Worm (Caenorhabditis elegans) whole organism, L2 larva: ENCODE results near the gene srx-84.

Source experiments
- C34F6.9 ChIP-seq: fragments of 150-350 bp; optimal IDR thresholded peaks from 2 replicates; lab custom pipeline; 2014; ENCODE audit warnings: missing biosample characterization, missing genetic modification characterization
- F13H6.1 ChIP-seq: sonication (generic microtip); optimal IDR thresholded peaks from 2 replicates; lab custom pipeline; 2016; ENCODE audit warnings: missing genetic modification characterization, missing compliant biosample characterization
- R02D3.7 ChIP-seq: fragments of 150-350 bp; optimal IDR thresholded peaks from 2 replicates; lab custom pipeline; 2014; ENCODE audit warnings: missing biosample characterization, missing genetic modification characterization
- Y55F3AM.14 ChIP-seq: fragments of 200-800 bp; sonication (Bioruptor generic); optimal IDR thresholded peaks from 2 replicates; lab custom pipeline; 2018; ENCODE audit warnings: mild to moderate bottlenecking, missing genetic modification characterization, missing compliant biosample characterization
- ZK546.5 ChIP-seq: sonication (generic microtip); optimal IDR thresholded peaks from 2 replicates; lab custom pipeline; 2017; ENCODE audit warnings: missing biosample characterization, missing genetic modification characterization
- alr-1 ChIP-seq: fragments of 150-350 bp; optimal IDR thresholded peaks from 2 replicates; lab custom pipeline; 2014; ENCODE audit warnings: missing biosample characterization, missing genetic modification characterization
- aly-2 ChIP-seq: fragments of 150-350 bp; optimal IDR thresholded peaks from 2 replicates; lab custom pipeline; 2014; ENCODE audit warnings: missing biosample characterization, missing genetic modification characterization
- ama-1 ChIP-seq: fragments of 150-350 bp; optimal IDR thresholded peaks from 2 replicates; lab custom pipeline; 2018; ENCODE audit warnings: inconsistent platforms
- blmp-1 ChIP-seq: sonication (generic microtip); optimal IDR thresholded peaks from 2 replicates; lab custom pipeline; 2017; ENCODE audit warnings: missing genetic modification characterization, mild to moderate bottlenecking, missing compliant biosample characterization, antibody characterized with exemption, moderate library complexity; ENCODE audit not compliant: insufficient read depth
- ceh-16 ChIP-seq: fragments of 150-350 bp; optimal IDR thresholded peaks from 2 replicates; lab custom pipeline; 2014; ENCODE audit warnings: missing biosample characterization, missing genetic modification characterization
- ceh-82 ChIP-seq: fragments of 150-350 bp; optimal IDR thresholded peaks from 2 replicates; lab custom pipeline; 2014; ENCODE audit warnings: missing biosample characterization, missing genetic modification characterization
- crh-2 ChIP-seq: sonication (generic microtip); optimal IDR thresholded peaks from 2 replicates; lab custom pipeline; 2017; ENCODE audit warnings: missing biosample characterization, missing genetic modification characterization
- dmd-4 ChIP-seq: sonication (generic microtip); optimal IDR thresholded peaks from 2 replicates; lab custom pipeline; 2017; ENCODE audit warnings: missing biosample characterization, missing genetic modification characterization
- egl-27 ChIP-seq: sonication (generic microtip); optimal IDR thresholded peaks from 3 replicates; lab custom pipeline; 2017; ENCODE audit warnings: missing biosample characterization, missing genetic modification reagents, missing genetic modification characterization
- elt-1 ChIP-seq: fragments of 150-350 bp; optimal IDR thresholded peaks from 2 replicates; lab custom pipeline; 2014; ENCODE audit warnings: missing biosample characterization, missing genetic modification characterization
- elt-3 ChIP-seq: sonication (generic microtip); optimal IDR thresholded peaks from 2 replicates; lab custom pipeline; 2017; ENCODE audit warnings: missing biosample characterization, missing genetic modification characterization
- fos-1 ChIP-seq: fragments of 150-350 bp; optimal IDR thresholded peaks from 2 replicates; lab custom pipeline; 2014; ENCODE audit warnings: missing biosample characterization, missing genetic modification characterization
- gmeb-1 ChIP-seq: fragments of 150-350 bp; optimal IDR thresholded peaks from 2 replicates; lab custom pipeline; 2014; ENCODE audit warnings: missing biosample characterization, missing genetic modification characterization
- lin-13 ChIP-seq: fragments of 150-350 bp; optimal IDR thresholded peaks from 2 replicates; lab custom pipeline; 2014; ENCODE audit warnings: missing biosample characterization, missing genetic modification reagents, missing genetic modification characterization
- lin-39 ChIP-seq: fragments of 150-350 bp; optimal IDR thresholded peaks from 2 replicates; lab custom pipeline; 2014; ENCODE audit warnings: missing biosample characterization, missing genetic modification reagents, missing genetic modification characterization
- lsy-2 ChIP-seq, 2 experiments: fragments of 150-350 bp in 1 of 2; sonication (generic microtip) in 1 of 2; optimal IDR thresholded peaks; 2 replicates each; lab custom pipeline; 2014 to 2017; ENCODE audit warnings: missing biosample characterization in 2 of 2, missing genetic modification characterization in 2 of 2
- mab-5 ChIP-seq: fragments of 150-350 bp; optimal IDR thresholded peaks from 2 replicates; lab custom pipeline; 2014; ENCODE audit warnings: missing biosample characterization, missing genetic modification characterization
- mbf-1 ChIP-seq: sonication (generic microtip); optimal IDR thresholded peaks from 2 replicates; lab custom pipeline; 2017; ENCODE audit warnings: missing biosample characterization, missing genetic modification characterization
- mdl-1 ChIP-seq, 2 experiments: fragments of 150-350 bp in 1 of 2; sonication (generic microtip) in 1 of 2; optimal IDR thresholded peaks; 2 replicates each; lab custom pipeline; 2017; ENCODE audit warnings: missing biosample characterization in 2 of 2, missing genetic modification characterization in 2 of 2
- nhr-10 ChIP-seq: sonication (generic microtip); optimal IDR thresholded peaks from 2 replicates; lab custom pipeline; 2017; ENCODE audit warnings: missing biosample characterization, missing genetic modification characterization
- nhr-11 ChIP-seq: fragments of 150-350 bp; optimal IDR thresholded peaks from 2 replicates; lab custom pipeline; 2014; ENCODE audit warnings: missing biosample characterization, missing genetic modification characterization
- nhr-12 ChIP-seq: fragments of 150-350 bp; optimal IDR thresholded peaks from 2 replicates; lab custom pipeline; 2014; ENCODE audit warnings: missing biosample characterization, missing genetic modification characterization
- nhr-129 ChIP-seq: fragments of 150-350 bp; optimal IDR thresholded peaks from 2 replicates; lab custom pipeline; 2014; ENCODE audit warnings: missing biosample characterization, missing genetic modification characterization
- nhr-21 ChIP-seq: fragments of 150-350 bp; optimal IDR thresholded peaks from 2 replicates; lab custom pipeline; 2014; ENCODE audit warnings: missing biosample characterization, missing genetic modification characterization
- nhr-23 ChIP-seq: fragments of 150-350 bp; optimal IDR thresholded peaks from 2 replicates; lab custom pipeline; 2014; ENCODE audit warnings: missing biosample characterization, missing genetic modification reagents, missing genetic modification characterization
- nhr-237 ChIP-seq: fragments of 150-350 bp; optimal IDR thresholded peaks from 2 replicates; lab custom pipeline; 2014; ENCODE audit warnings: missing biosample characterization, missing genetic modification characterization
- nhr-25 ChIP-seq: fragments of 150-350 bp; sonication (generic microtip); optimal IDR thresholded peaks from 3 replicates; lab custom pipeline; 2014; ENCODE audit warnings: missing biosample characterization, missing genetic modification characterization
- nhr-6 ChIP-seq: fragments of 150-350 bp; optimal IDR thresholded peaks from 2 replicates; lab custom pipeline; 2014; ENCODE audit warnings: missing biosample characterization, missing genetic modification characterization
- nhr-77 ChIP-seq: fragments of 150-350 bp; optimal IDR thresholded peaks from 2 replicates; lab custom pipeline; 2014; ENCODE audit warnings: missing biosample characterization, missing genetic modification characterization
- peb-1 ChIP-seq: fragments of 150-350 bp; optimal IDR thresholded peaks from 2 replicates; lab custom pipeline; 2014; ENCODE audit warnings: missing biosample characterization, missing genetic modification characterization
- sem-4 ChIP-seq: fragments of 150-350 bp; optimal IDR thresholded peaks from 2 replicates; lab custom pipeline; 2014; ENCODE audit warnings: missing biosample characterization, missing genetic modification reagents, missing genetic modification characterization
- skn-1 ChIP-seq: sonication (generic microtip); optimal IDR thresholded peaks from 2 replicates; lab custom pipeline; 2017; ENCODE audit warnings: missing biosample characterization, missing genetic modification characterization
- sma-3 ChIP-seq: sonication (generic microtip); optimal IDR thresholded peaks from 2 replicates; lab custom pipeline; 2016; ENCODE audit warnings: missing genetic modification reagents, missing genetic modification characterization, missing compliant biosample characterization
- sma-9 ChIP-seq, 2 experiments: fragments of 150-350 bp in 1 of 2; sonication (generic microtip) in 1 of 2; optimal IDR thresholded peaks; 2 replicates each; lab custom pipeline; 2014 to 2016; ENCODE audit warnings: missing genetic modification characterization in 2 of 2, mild to moderate bottlenecking in 1 of 2, missing biosample characterization in 1 of 2, missing compliant biosample characterization in 1 of 2, missing genetic modification reagents in 1 of 2, moderate library complexity in 1 of 2
- snpc-4 ChIP-seq: fragments of 150-350 bp; optimal IDR thresholded peaks from 2 replicates; lab custom pipeline; 2014; ENCODE audit warnings: missing biosample characterization, missing genetic modification characterization
- unc-39 ChIP-seq: fragments of 150-350 bp; optimal IDR thresholded peaks from 2 replicates; lab custom pipeline; 2014; ENCODE audit warnings: missing biosample characterization, missing genetic modification characterization
- unc-55 ChIP-seq: fragments of 150-350 bp; sonication (generic microtip); optimal IDR thresholded peaks from 3 replicates; lab custom pipeline; 2014; ENCODE audit warnings: missing biosample characterization, missing genetic modification reagents, missing genetic modification characterization
- unc-62 ChIP-seq: fragments of 150-350 bp; optimal IDR thresholded peaks from 2 replicates; lab custom pipeline; 2014; ENCODE audit warnings: missing biosample characterization, missing genetic modification reagents, missing genetic modification characterization
- zag-1 ChIP-seq: fragments of 150-350 bp; optimal IDR thresholded peaks from 2 replicates; lab custom pipeline; 2014; ENCODE audit warnings: missing biosample characterization, missing genetic modification characterization
- ztf-1 ChIP-seq: fragments of 200-800 bp; sonication (Bioruptor generic); conservative IDR thresholded peaks from 2 replicates; pipeline ENCODE4 v1.3.6; 2022; ENCODE audit warnings: missing genetic modification characterization, missing compliant biosample characterization
- ztf-4 ChIP-seq: fragments of 150-350 bp; optimal IDR thresholded peaks from 2 replicates; lab custom pipeline; 2014; ENCODE audit warnings: missing biosample characterization, missing genetic modification characterization

Gene srx-84

ce11 chrV:11635587-11635986 is 36.7 kb downstream of the srx-84 start:
- TF ChIP-seq aly-2 (tag; lab: Kevin White, UChicago) (no peak), lsy-2 (tag; optimal IDR thresholded peaks at IDR 0.05; lab: Kevin White, UChicago) (no peak), elt-3 (tag; lab: Kevin White, UChicago) (no peak), snpc-4 (tag; lab: Kevin White, UChicago) (no peak), fos-1 (tag; lab: Kevin White, UChicago) (no peak), nhr-237 (tag; lab: Kevin White, UChicago) (no peak), elt-1 (tag; lab: Kevin White, UChicago) (no peak), Y55F3AM.14 (GFP tag; lab: Kevin White, UChicago) (no peak), nhr-23 (tag; lab: Kevin White, UChicago) (no peak), ceh-16 (tag; lab: Kevin White, UChicago) (no peak), nhr-11 (no peak), nhr-129 (tag; lab: Kevin White, UChicago) (no peak)
- TF ChIP-seq, all 48 proteins: peak for 0

DNA sequence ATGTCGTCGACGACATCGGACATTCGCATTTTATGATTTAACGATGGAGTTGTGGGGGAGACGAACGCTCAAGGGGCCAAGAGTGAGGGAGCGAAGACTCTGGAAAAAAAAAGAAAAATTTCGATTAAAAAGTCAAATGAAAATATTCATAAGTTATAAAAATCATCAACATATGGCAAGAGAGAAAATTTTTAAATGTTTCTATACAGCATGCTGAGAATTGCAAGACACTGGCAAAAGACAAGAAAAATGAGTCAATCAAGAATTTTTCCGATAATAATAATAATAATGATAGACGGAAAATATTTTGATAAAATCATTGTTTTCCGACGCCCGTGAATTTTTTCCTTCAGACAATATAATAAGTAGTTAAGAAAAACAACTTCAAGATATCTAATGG is 38.3 kb downstream of the srx-84 start, which contains the start of gene sipa-1:
Gene sipa-1, minus strand, starts transcription at position 101 of the 400 bp plus-strand sequence.
- TF ChIP-seq F13H6.1 (tag; lab: Kevin White, UChicago) (no peak), snpc-4 (tag; lab: Kevin White, UChicago) (no peak), skn-1 (tag; lab: Kevin White, UChicago) (no peak), gmeb-1 (tag; lab: Kevin White, UChicago) (no peak), crh-2 (tag; lab: Kevin White, UChicago) (no peak), zag-1 (tag; lab: Kevin White, UChicago) (no peak)
- TF ChIP-seq, all 48 proteins: peak for 0

ce11 chrV:11638634-11639117 is 39.8 kb downstream of the srx-84 start:
- TF ChIP-seq nhr-77 (tag; lab: Kevin White, UChicago): no peak
- peak; percentile 69 for TF ChIP-seq Y55F3AM.14 (GFP tag; lab: Kevin White, UChicago)
- TF ChIP-seq ztf-4 (tag; lab: Kevin White, UChicago): peak; percentile 83
- TF ChIP-seq skn-1 (tag; lab: Kevin White, UChicago): no peak
- peak; percentile 42 for TF ChIP-seq nhr-11
- no peak for TF ChIP-seq elt-3 (tag; lab: Kevin White, UChicago)
- peak; percentile 62 for TF ChIP-seq mab-5
- peak; percentile 85 for TF ChIP-seq unc-55
- TF ChIP-seq ceh-82 (tag; lab: Kevin White, UChicago): no peak
- TF ChIP-seq nhr-25 (tag; lab: Kevin White, UChicago): no peak
- TF ChIP-seq ztf-1 (GFP tag; lab: Robert Waterston, UW): no peak
- TF ChIP-seq sma-3 (GFP tag; lab: Kevin White, UChicago): no peak
- no peak for TF ChIP-seq elt-1 (tag; lab: Kevin White, UChicago)
- TF ChIP-seq nhr-237 (tag; lab: Kevin White, UChicago): no peak
- TF ChIP-seq snpc-4 (tag; lab: Kevin White, UChicago): peak; percentile 43
- no peak for TF ChIP-seq peb-1 (tag; lab: Kevin White, UChicago)
- TF ChIP-seq C34F6.9 (tag; lab: Kevin White, UChicago): peak; percentile 69
- no peak for TF ChIP-seq mbf-1 (tag; lab: Kevin White, UChicago)
- TF ChIP-seq alr-1 (tag; lab: Kevin White, UChicago): no peak
- no peak for TF ChIP-seq R02D3.7 (tag; lab: Kevin White, UChicago)
- peak; percentile 70 for TF ChIP-seq crh-2 (tag; lab: Kevin White, UChicago)
- TF ChIP-seq aly-2 (tag; lab: Kevin White, UChicago): no peak
- no peak for TF ChIP-seq ceh-16 (tag; lab: Kevin White, UChicago)
- no peak for TF ChIP-seq nhr-23 (tag; lab: Kevin White, UChicago)
- peak; percentile 53 for TF ChIP-seq nhr-6 (tag; lab: Kevin White, UChicago)
- TF ChIP-seq lin-39 (tag; lab: Kevin White, UChicago): no peak
- TF ChIP-seq nhr-21 (tag; lab: Kevin White, UChicago): no peak
- TF ChIP-seq dmd-4 (tag; lab: Kevin White, UChicago): no peak
- peak; percentile 7 to 54 for TF ChIP-seq lsy-2 (tag; optimal IDR thresholded peaks at IDR 0.05; lab: Kevin White, UChicago)
- TF ChIP-seq egl-27 (tag; lab: Kevin White, UChicago): peak; percentile 42
- TF ChIP-seq blmp-1 (tag; lab: Kevin White, UChicago): peak; percentile 58
- TF ChIP-seq unc-39 (tag; lab: Kevin White, UChicago): no peak
- peak in 1 of 2 experiments; percentile 11 for TF ChIP-seq mdl-1 (tag; optimal IDR thresholded peaks at IDR 0.05; lab: Kevin White, UChicago)
- peak; percentile 90 for TF ChIP-seq F13H6.1 (tag; lab: Kevin White, UChicago)
- TF ChIP-seq sma-9 (GFP tag; optimal IDR thresholded peaks at IDR 0.05; lab: Kevin White, UChicago): peak; percentile 43
- no peak for TF ChIP-seq sma-9 (tag; optimal IDR thresholded peaks at IDR 0.05; lab: Kevin White, UChicago)
- no peak for TF ChIP-seq ama-1 (lab: Kevin White, UChicago)
- peak; percentile 80 for TF ChIP-seq nhr-129 (tag; lab: Kevin White, UChicago)
- TF ChIP-seq unc-62: no peak
- TF ChIP-seq sem-4 (tag; lab: Kevin White, UChicago): peak; percentile 46
- TF ChIP-seq zag-1 (tag; lab: Kevin White, UChicago): peak; percentile 81
- no peak for TF ChIP-seq nhr-12 (tag; lab: Kevin White, UChicago)
- no peak for TF ChIP-seq fos-1 (tag; lab: Kevin White, UChicago)
- TF ChIP-seq ZK546.5 (tag; lab: Kevin White, UChicago): no peak
- TF ChIP-seq nhr-10 (tag; lab: Kevin White, UChicago): no peak
- no peak for TF ChIP-seq lin-13 (GFP tag; lab: Kevin White, UChicago)
- no peak for TF ChIP-seq gmeb-1 (tag; lab: Kevin White, UChicago)
